Worm (Caenorhabditis elegans) whole organism, L2 larva: ENCODE measurements around the gene F26G1.1.
A peak's percentile ranks its signal among the peaks of the same experiment; 100 is the strongest.

Experiments
- F13H6.1 ChIP-seq: sonication (generic microtip); optimal IDR thresholded peaks from 2 replicates; lab custom pipeline; 2016; ENCODE audit warnings: missing genetic modification characterization, missing compliant biosample characterization
- ZK546.5 ChIP-seq: sonication (generic microtip); optimal IDR thresholded peaks from 2 replicates; lab custom pipeline; 2017; ENCODE audit warnings: missing biosample characterization, missing genetic modification characterization
- blmp-1 ChIP-seq: sonication (generic microtip); optimal IDR thresholded peaks from 2 replicates; lab custom pipeline; 2017; ENCODE audit warnings: missing genetic modification characterization, mild to moderate bottlenecking, missing compliant biosample characterization, antibody characterized with exemption, moderate library complexity; ENCODE audit not compliant: insufficient read depth
- egl-27 ChIP-seq: sonication (generic microtip); optimal IDR thresholded peaks from 3 replicates; lab custom pipeline; 2017; ENCODE audit warnings: missing biosample characterization, missing genetic modification reagents, missing genetic modification characterization
- elt-3 ChIP-seq: sonication (generic microtip); optimal IDR thresholded peaks from 2 replicates; lab custom pipeline; 2017; ENCODE audit warnings: missing biosample characterization, missing genetic modification characterization
- fos-1 ChIP-seq: fragments of 150-350 bp; optimal IDR thresholded peaks from 2 replicates; lab custom pipeline; 2014; ENCODE audit warnings: missing biosample characterization, missing genetic modification characterization
- lin-13 ChIP-seq: fragments of 150-350 bp; optimal IDR thresholded peaks from 2 replicates; lab custom pipeline; 2014; ENCODE audit warnings: missing biosample characterization, missing genetic modification reagents, missing genetic modification characterization
- lin-39 ChIP-seq: fragments of 150-350 bp; optimal IDR thresholded peaks from 2 replicates; lab custom pipeline; 2014; ENCODE audit warnings: missing biosample characterization, missing genetic modification reagents, missing genetic modification characterization
- lsy-2 ChIP-seq, 2 experiments: fragments of 150-350 bp in 1 of 2; sonication (generic microtip) in 1 of 2; optimal IDR thresholded peaks; 2 replicates each; lab custom pipeline; 2014 to 2017; ENCODE audit warnings: missing biosample characterization in 2 of 2, missing genetic modification characterization in 2 of 2
- mbf-1 ChIP-seq: sonication (generic microtip); optimal IDR thresholded peaks from 2 replicates; lab custom pipeline; 2017; ENCODE audit warnings: missing biosample characterization, missing genetic modification characterization
- nhr-12 ChIP-seq: fragments of 150-350 bp; optimal IDR thresholded peaks from 2 replicates; lab custom pipeline; 2014; ENCODE audit warnings: missing biosample characterization, missing genetic modification characterization
- nhr-77 ChIP-seq: fragments of 150-350 bp; optimal IDR thresholded peaks from 2 replicates; lab custom pipeline; 2014; ENCODE audit warnings: missing biosample characterization, missing genetic modification characterization
- skn-1 ChIP-seq: sonication (generic microtip); optimal IDR thresholded peaks from 2 replicates; lab custom pipeline; 2017; ENCODE audit warnings: missing biosample characterization, missing genetic modification characterization
- zag-1 ChIP-seq: fragments of 150-350 bp; optimal IDR thresholded peaks from 2 replicates; lab custom pipeline; 2014; ENCODE audit warnings: missing biosample characterization, missing genetic modification characterization

DNA sequence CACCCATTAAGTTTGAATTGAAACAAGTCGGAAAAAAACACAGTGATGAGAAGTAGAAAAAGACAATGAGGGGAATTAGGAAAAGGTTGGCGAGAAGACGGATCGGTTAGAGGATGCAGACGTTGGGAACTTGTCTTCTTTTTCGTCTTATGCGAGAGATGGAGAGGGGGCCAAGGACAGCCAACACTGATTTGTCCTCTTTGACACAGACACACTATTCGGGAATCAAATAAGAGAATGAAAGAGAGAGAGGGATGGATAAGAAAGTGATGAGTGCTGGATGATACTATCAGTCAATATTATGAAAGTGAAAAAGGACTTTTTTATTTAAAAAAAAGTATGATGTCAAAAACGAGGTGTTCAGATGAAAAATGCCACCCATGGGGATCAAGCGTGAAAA lies 30.3 kb downstream of the F26G1.1 start, which contains the start of gene lact-5:
- TF ChIP-seq skn-1 (no peak), ZK546.5 (tag; lab: Kevin White, UChicago) (no peak), nhr-77 (no peak), lsy-2 (tag; optimal IDR thresholded peaks at IDR 0.05; lab: Kevin White, UChicago) (no peak), F13H6.1 (tag; lab: Kevin White, UChicago) (no peak), egl-27 (no peak), elt-3 (tag; lab: Kevin White, UChicago) (no peak), mbf-1 (tag; lab: Kevin White, UChicago) (no peak), fos-1 (tag; lab: Kevin White, UChicago) (peak; percentile 37), blmp-1 (tag; lab: Kevin White, UChicago) (peak; percentile 94), nhr-12 (no peak), lin-39 (tag; lab: Kevin White, UChicago) (no peak), zag-1 (tag; lab: Kevin White, UChicago) (no peak), lin-13 (GFP tag; lab: Kevin White, UChicago) (no peak)
